Fruit fly (Drosophila melanogaster) whole organism, wandering third instar larva: ENCODE data around the gene Ugt37D1.

Experiments used
- Abd-B ChIP-seq: fragments of >200 bp; optimal IDR thresholded peaks from 2 replicates; lab custom pipeline; 2017; ENCODE audit warnings: missing biosample characterization, missing genetic modification characterization
- CG32264 ChIP-seq: fragments of 200-800 bp; sonication (Bioruptor generic); optimal IDR thresholded peaks from 2 replicates; lab custom pipeline; 2016; ENCODE audit warnings: missing biosample characterization, missing genetic modification characterization
- CrebA ChIP-seq: fragments of 200-800 bp; sonication (Bioruptor generic); optimal IDR thresholded peaks from 2 replicates; lab custom pipeline; 2016; ENCODE audit warnings: missing biosample characterization, mild to moderate bottlenecking, missing genetic modification characterization, borderline replicate concordance
- Dif ChIP-seq: fragments of 200-275, 200-300 bp; sonication (Bioruptor generic); optimal IDR thresholded peaks from 2 replicates; lab custom pipeline; 2018; ENCODE audit warnings: missing biosample characterization, missing genetic modification characterization; ENCODE audit not compliant: partially characterized antibody
- GATAd ChIP-seq: sonication (Bioruptor generic); optimal IDR thresholded peaks from 2 replicates; lab custom pipeline; 2016; ENCODE audit warnings: missing biosample characterization, missing genetic modification characterization
- HLH106 ChIP-seq: fragments of 200-800 bp; optimal IDR thresholded peaks from 3 replicates; lab custom pipeline; 2019; ENCODE audit warnings: missing biosample characterization, mild to moderate bottlenecking, missing genetic modification characterization, moderate library complexity
- Hnf4 ChIP-seq: fragments of 200-800 bp; sonication (Bioruptor generic); optimal IDR thresholded peaks from 2 replicates; lab custom pipeline; 2016; ENCODE audit warnings: missing biosample characterization, mild to moderate bottlenecking, missing genetic modification characterization
- Hr83 ChIP-seq: fragments of 200-300 bp; sonication (Bioruptor generic); optimal IDR thresholded peaks from 2 replicates; lab custom pipeline; 2016; ENCODE audit warnings: missing biosample characterization, mild to moderate bottlenecking, missing genetic modification characterization, moderate library complexity; ENCODE audit not compliant: poor library complexity, severe bottlenecking
- Jra ChIP-seq: sonication (Bioruptor generic); optimal IDR thresholded peaks from 2 replicates; lab custom pipeline; 2016; ENCODE audit warnings: missing biosample characterization, missing genetic modification characterization
- Myc ChIP-seq: fragments of >200 bp; optimal IDR thresholded peaks from 2 replicates; lab custom pipeline; 2017
- Rel ChIP-seq, 2 experiments: fragments of 200-800 bp; sonication (Bioruptor generic) in 1 of 2; optimal IDR thresholded peaks; 2 replicates in 1 of 2; 3 replicates in 1 of 2; lab custom pipeline; 2016 to 2019; ENCODE audit warnings: mild to moderate bottlenecking in 2 of 2, missing biosample characterization in 2 of 2, missing genetic modification characterization in 2 of 2, moderate library complexity in 1 of 2
- brk ChIP-seq: fragments of 200-800 bp; sonication (Bioruptor generic); optimal IDR thresholded peaks from 2 replicates; lab custom pipeline; 2016; ENCODE audit warnings: missing biosample characterization, mild to moderate bottlenecking, missing genetic modification characterization
- dl ChIP-seq, 2 experiments: fragments of 175-275, 200-275 bp in 1 of 2; fragments of 200-275 bp in 1 of 2; sonication (Bioruptor generic); optimal IDR thresholded peaks; lab custom pipeline; 2018; ENCODE audit warnings: mild to moderate bottlenecking in 2 of 2, missing biosample characterization in 2 of 2, missing genetic modification characterization in 2 of 2, moderate library complexity in 2 of 2; ENCODE audit not compliant: partially characterized antibody in 2 of 2, insufficient read depth in 1 of 2
- dmrt93B ChIP-seq: fragments of 200-800 bp; sonication (Bioruptor generic); optimal IDR thresholded peaks from 2 replicates; lab custom pipeline; 2018; ENCODE audit warnings: missing biosample characterization, mild to moderate bottlenecking, missing genetic modification characterization
- fru ChIP-seq: fragments of 200-800 bp; sonication (Bioruptor generic); optimal IDR thresholded peaks from 3 replicates; lab custom pipeline; 2016; ENCODE audit warnings: missing biosample characterization, mild to moderate bottlenecking, missing genetic modification characterization
- h ChIP-seq: fragments of 200-800 bp; sonication (Bioruptor generic); optimal IDR thresholded peaks from 3 replicates; lab custom pipeline; 2016; ENCODE audit warnings: missing biosample characterization, mild to moderate bottlenecking, missing genetic modification characterization
- jim ChIP-seq: fragments of 175-275, 200-325 bp; sonication (Bioruptor generic); optimal IDR thresholded peaks from 2 replicates; lab custom pipeline; 2016; ENCODE audit warnings: missing biosample characterization, mild to moderate bottlenecking, missing genetic modification characterization
- pan ChIP-seq: fragments of >200 bp; optimal IDR thresholded peaks from 2 replicates; lab custom pipeline; 2017
- psq ChIP-seq: fragments of 200-800 bp; sonication (Bioruptor generic); optimal IDR thresholded peaks from 3 replicates; lab custom pipeline; 2017; ENCODE audit warnings: missing biosample characterization, mild to moderate bottlenecking, missing genetic modification characterization, moderate library complexity
- rgr ChIP-seq: fragments of 200-800 bp; sonication (Bioruptor generic); optimal IDR thresholded peaks from 3 replicates; lab custom pipeline; 2016; ENCODE audit warnings: missing biosample characterization, mild to moderate bottlenecking, missing genetic modification characterization
- sage ChIP-seq: fragments of 200-800 bp; sonication (Bioruptor generic); optimal IDR thresholded peaks from 2 replicates; lab custom pipeline; 2016; ENCODE audit warnings: missing biosample characterization, mild to moderate bottlenecking, missing genetic modification characterization
- sv ChIP-seq: fragments of 200-800 bp; sonication (Bioruptor generic); optimal IDR thresholded peaks from 3 replicates; lab custom pipeline; 2016; ENCODE audit warnings: missing biosample characterization, missing genetic modification characterization
- tai ChIP-seq: sonication (Bioruptor generic); optimal IDR thresholded peaks from 2 replicates; lab custom pipeline; 2016; ENCODE audit warnings: missing biosample characterization, missing genetic modification characterization
- usp ChIP-seq: fragments of >200 bp; optimal IDR thresholded peaks from 2 replicates; lab custom pipeline; 2017; ENCODE audit warnings: missing biosample characterization, missing genetic modification characterization

Gene Ugt37D1

dm6 chr2L:16846742-16847346 lies 48.0 kb downstream of the Ugt37D1 start:
- no peak for TF ChIP-seq Hr83
- TF ChIP-seq jim (GFP tag; lab: Kevin White, UChicago), result no peak
- TF ChIP-seq Dif (GFP tag; lab: Kevin White, UChicago), result no peak
- TF ChIP-seq Abd-B (GFP tag; lab: Kevin White, UChicago), result no peak
- TF ChIP-seq tai (GFP tag; lab: Kevin White, UChicago), result no peak
- no peak for TF ChIP-seq brk (GFP tag; lab: Kevin White, UChicago)
- no peak for TF ChIP-seq CrebA (GFP tag; lab: Kevin White, UChicago)

dm6 chr2L:16847948-16848347 lies 49.1 kb downstream of the Ugt37D1 start:
- TF ChIP-seq sv (GFP tag; lab: Kevin White, UChicago), result no peak
- TF ChIP-seq CG32264 (GFP tag; lab: Kevin White, UChicago), result no peak
- no peak for TF ChIP-seq Rel (GFP tag; optimal IDR thresholded peaks at IDR 0.05; lab: Kevin White, UChicago)
- TF ChIP-seq Rel (tag; optimal IDR thresholded peaks at IDR 0.05; lab: Kevin White, UChicago), result no peak
- TF ChIP-seq HLH106 (tag; lab: Kevin White, UChicago), result no peak
- TF ChIP-seq dmrt93B (GFP tag; lab: Kevin White, UChicago), result no peak
- TF ChIP-seq h (GFP tag; lab: Kevin White, UChicago), result no peak

dm6 chr2L:16848670-16849069 lies 49.8 kb downstream of the Ugt37D1 start, which contains the start of gene CG13284:
Gene CG13284 (minus strand): TSS chr2L:16848716.
- TF ChIP-seq Jra (GFP tag; lab: Kevin White, UChicago) (no peak), Myc (lab: Kevin White, UChicago) (no peak), Hr83 (no peak), sage (GFP tag; lab: Kevin White, UChicago) (no peak), GATAd (GFP tag; lab: Kevin White, UChicago) (no peak)

dm6 chr2L:16850442-16850841 lies 51.6 kb downstream of the Ugt37D1 start:
- TF ChIP-seq Hnf4 (GFP tag; lab: Kevin White, UChicago), result no peak
- TF ChIP-seq dl (GFP tag; optimal IDR thresholded peaks at IDR 0.05; lab: Kevin White, UChicago; ENCODE audit: insufficient read depth in 1 of 2, partially characterized antibody in 2 of 2), result no peak
- no peak for TF ChIP-seq jim (GFP tag; lab: Kevin White, UChicago)
- TF ChIP-seq rgr, result no peak
- TF ChIP-seq CrebA (GFP tag; lab: Kevin White, UChicago), result no peak
- no peak for TF ChIP-seq fru
- no peak for TF ChIP-seq pan (lab: Kevin White, UChicago)
- no peak for TF ChIP-seq usp (GFP tag; lab: Kevin White, UChicago)
- TF ChIP-seq psq (GFP tag; lab: Kevin White, UChicago), result no peak
